Fruit fly (Drosophila melanogaster): ENCODE results near the gene CG11122.

- TF ChIP-seq CG8478 (optimal IDR thresholded peaks at IDR 0.05) (no peak), psq (optimal IDR thresholded peaks at IDR 0.05) (no peak), Dll (optimal IDR thresholded peaks at IDR 0.05) (no peak), pan (optimal IDR thresholded peaks at IDR 0.05) (no peak)
Observed at dm6 chrX:11088778-11089340, 35.7 kb downstream of the CG11122 start, which contains the start of gene Vago.
